Worm (Caenorhabditis elegans) whole organism, L4 larva: ENCODE measurements around the gene R155.5.

Source experiments
- D1046.2 ChIP-seq: fragments of 200-800 bp; sonication (Bioruptor generic); IDR thresholded peaks from 2 replicates; pipeline ENCODE4 v1.3.6; 2022; ENCODE audit warnings: missing genetic modification characterization, missing compliant biosample characterization
- F49E8.2 ChIP-seq: sonication (generic microtip); optimal IDR thresholded peaks from 2 replicates; lab custom pipeline; 2016; ENCODE audit warnings: missing compliant biosample characterization, mild to moderate bottlenecking, missing genetic modification characterization, borderline replicate concordance
- aha-1 ChIP-seq: fragments of 150-350 bp; peaks from one replicate; lab custom pipeline; 2014; ENCODE audit warnings: missing biosample characterization, missing genetic modification characterization
- arid-1 ChIP-seq: fragments of 200-800 bp; sonication (Bioruptor generic); conservative IDR thresholded peaks from 2 replicates; pipeline ENCODE4 v1.3.6; 2022; ENCODE audit warnings: missing genetic modification reagents, missing genetic modification characterization, missing compliant biosample characterization
- attf-4 ChIP-seq: sonication (generic microtip); optimal IDR thresholded peaks from 3 replicates; lab custom pipeline; 2017; ENCODE audit warnings: missing biosample characterization, missing genetic modification characterization
- ceh-20 ChIP-seq: fragments of 200-800 bp; sonication (Bioruptor generic); IDR thresholded peaks from 2 replicates; pipeline ENCODE4 v1.3.6; 2022; ENCODE audit warnings: missing genetic modification reagents, missing genetic modification characterization, missing compliant biosample characterization
- ceh-28 ChIP-seq: fragments of 150-350 bp; optimal IDR thresholded peaks from 2 replicates; lab custom pipeline; 2014; ENCODE audit warnings: missing biosample characterization, missing genetic modification reagents, missing genetic modification characterization
- ceh-62 ChIP-seq: sonication (generic microtip); optimal IDR thresholded peaks from 2 replicates; lab custom pipeline; 2017; ENCODE audit warnings: missing biosample characterization, missing genetic modification characterization
- ceh-82 ChIP-seq: sonication (generic microtip); optimal IDR thresholded peaks from 2 replicates; lab custom pipeline; 2017; ENCODE audit warnings: missing biosample characterization, missing genetic modification characterization
- daf-12 ChIP-seq: fragments of 150-350 bp; optimal IDR thresholded peaks from 2 replicates; lab custom pipeline; 2014; ENCODE audit warnings: missing biosample characterization, missing genetic modification reagents, missing genetic modification characterization
- dmd-9 ChIP-seq: fragments of 200-800 bp; sonication (Bioruptor generic); IDR thresholded peaks from 2 replicates; pipeline ENCODE4 v1.3.6; 2022; ENCODE audit warnings: missing genetic modification reagents, missing genetic modification characterization, missing compliant biosample characterization
- dpl-1 ChIP-seq: fragments of 150-350 bp; optimal IDR thresholded peaks from 2 replicates; lab custom pipeline; 2014; ENCODE audit warnings: missing biosample characterization, missing genetic modification reagents, missing genetic modification characterization
- dve-1 ChIP-seq: sonication (generic microtip); optimal IDR thresholded peaks from 2 replicates; lab custom pipeline; 2017; ENCODE audit warnings: antibody characterized with exemption, mild to moderate bottlenecking, missing genetic modification characterization, missing compliant biosample characterization; ENCODE audit not compliant: insufficient read depth
- fkh-10 ChIP-seq: fragments of 150-350 bp; optimal IDR thresholded peaks from 2 replicates; lab custom pipeline; 2014; ENCODE audit warnings: missing biosample characterization, missing genetic modification reagents, missing genetic modification characterization
- jun-1 ChIP-seq: fragments of 150-350 bp; optimal IDR thresholded peaks from 2 replicates; lab custom pipeline; 2014; ENCODE audit warnings: missing biosample characterization, missing genetic modification reagents, missing genetic modification characterization
- lin-15B ChIP-seq: fragments of 150-350 bp; sonication (generic microtip); optimal IDR thresholded peaks from 3 replicates; lab custom pipeline; 2014; ENCODE audit warnings: missing biosample characterization, missing genetic modification characterization
- lin-38 ChIP-seq: fragments of 200-800 bp; sonication (Bioruptor generic); IDR thresholded peaks from 2 replicates; pipeline ENCODE4 v1.3.6; 2022; ENCODE audit warnings: missing genetic modification reagents, missing genetic modification characterization, missing compliant biosample characterization
- lir-3 ChIP-seq: sonication (generic microtip); optimal IDR thresholded peaks from 2 replicates; lab custom pipeline; 2016; ENCODE audit warnings: mild to moderate bottlenecking, missing genetic modification characterization, missing compliant biosample characterization
- lsy-2 ChIP-seq, 2 experiments: fragments of 150-350 bp in 1 of 2; sonication (generic microtip) in 1 of 2; optimal IDR thresholded peaks; 2 replicates each; lab custom pipeline; 2014 to 2017; ENCODE audit warnings: missing biosample characterization in 2 of 2, missing genetic modification characterization in 2 of 2
- mdt-29 ChIP-seq: fragments of 200-800 bp; sonication (Bioruptor generic); IDR thresholded peaks from 2 replicates; pipeline ENCODE4 v1.3.6; 2022; ENCODE audit warnings: missing genetic modification reagents, missing genetic modification characterization, missing compliant biosample characterization
- mxl-3 ChIP-seq: fragments of 200-800 bp; sonication (Bioruptor generic); optimal IDR thresholded peaks from 2 replicates; lab custom pipeline; 2018; ENCODE audit warnings: mild to moderate bottlenecking, missing genetic modification characterization, missing compliant biosample characterization
- nhr-102 ChIP-seq: sonication (generic microtip); optimal IDR thresholded peaks from 2 replicates; lab custom pipeline; 2016; ENCODE audit warnings: mild to moderate bottlenecking, missing genetic modification characterization, moderate library complexity, missing compliant biosample characterization
- nhr-28 ChIP-seq: fragments of 150-350 bp; optimal IDR thresholded peaks from 2 replicates; lab custom pipeline; 2014; ENCODE audit warnings: missing biosample characterization, missing genetic modification characterization
- nhr-42 ChIP-seq: fragments of 200-800 bp; sonication (Bioruptor generic); IDR thresholded peaks from 2 replicates; pipeline ENCODE4 v1.3.6; 2022; ENCODE audit warnings: missing genetic modification characterization, missing compliant biosample characterization
- nhr-48 ChIP-seq: sonication (generic microtip); optimal IDR thresholded peaks from 2 replicates; lab custom pipeline; 2016; ENCODE audit warnings: mild to moderate bottlenecking, missing genetic modification characterization, missing compliant biosample characterization
- php-3 ChIP-seq: fragments of 200-800 bp; sonication (Bioruptor generic); IDR thresholded peaks from 2 replicates; pipeline ENCODE4 v1.3.6; 2022; ENCODE audit warnings: missing genetic modification reagents, missing genetic modification characterization, missing compliant biosample characterization
- rbr-2 ChIP-seq: sonication (generic microtip); optimal IDR thresholded peaks from 2 replicates; lab custom pipeline; 2016; ENCODE audit warnings: missing genotype, missing genetic modification characterization, missing compliant biosample characterization
- set-16 ChIP-seq: fragments of 200-800 bp; sonication (Bioruptor generic); IDR thresholded peaks from 2 replicates; pipeline ENCODE4 v1.3.6; 2022; ENCODE audit warnings: missing genetic modification reagents, missing genetic modification characterization, missing compliant biosample characterization
- skn-1 ChIP-seq: fragments of 150-350 bp; optimal IDR thresholded peaks from 2 replicates; lab custom pipeline; 2014; ENCODE audit warnings: missing biosample characterization, missing genetic modification characterization
- snpc-1.2 ChIP-seq: fragments of 200-800 bp; sonication (Bioruptor generic); IDR thresholded peaks from 2 replicates; pipeline ENCODE4 v1.3.6; 2022; ENCODE audit warnings: missing genetic modification reagents, missing genetic modification characterization, missing compliant biosample characterization
- spr-1 ChIP-seq: sonication (generic microtip); optimal IDR thresholded peaks from 2 replicates; lab custom pipeline; 2016; ENCODE audit warnings: mild to moderate bottlenecking, missing genetic modification characterization, missing compliant biosample characterization
- spr-3 ChIP-seq: fragments of 200-800 bp; sonication (Bioruptor generic); optimal IDR thresholded peaks from 2 replicates; lab custom pipeline; 2018; ENCODE audit warnings: mild to moderate bottlenecking, missing genetic modification characterization, missing compliant biosample characterization
- unc-62 ChIP-seq, 3 experiments: fragments of 150-350 bp in 1 of 3; sonication (generic microtip); optimal IDR thresholded peaks in 2 of 3; peaks in 1 of 3; 1 replicate in 1 of 3; 2 replicates in 2 of 3; lab custom pipeline; 2014 to 2017; ENCODE audit warnings: missing biosample characterization in 3 of 3, missing genetic modification characterization in 3 of 3, missing genetic modification reagents in 3 of 3, missing genotype in 1 of 3
- vab-7 ChIP-seq: fragments of 200-800 bp; sonication (Bioruptor generic); IDR thresholded peaks from 2 replicates; pipeline ENCODE4 v1.3.6; 2022; ENCODE audit warnings: missing genetic modification reagents, missing genetic modification characterization, missing compliant biosample characterization
- zfp-3 ChIP-seq: fragments of 200-800 bp; sonication (Bioruptor generic); conservative IDR thresholded peaks from 2 replicates; pipeline ENCODE4 v1.3.6; 2022; ENCODE audit warnings: missing genetic modification reagents, missing genetic modification characterization, missing compliant biosample characterization
- zip-11 ChIP-seq: fragments of 200-800 bp; sonication (Bioruptor generic); IDR thresholded peaks from 2 replicates; pipeline ENCODE4 v1.3.6; 2022; ENCODE audit warnings: missing genetic modification characterization, missing compliant biosample characterization
- ztf-11 ChIP-seq: fragments of 150-350 bp; optimal IDR thresholded peaks from 2 replicates; lab custom pipeline; 2014; ENCODE audit warnings: missing biosample characterization, missing genetic modification characterization

R155.5 gene

DNA sequence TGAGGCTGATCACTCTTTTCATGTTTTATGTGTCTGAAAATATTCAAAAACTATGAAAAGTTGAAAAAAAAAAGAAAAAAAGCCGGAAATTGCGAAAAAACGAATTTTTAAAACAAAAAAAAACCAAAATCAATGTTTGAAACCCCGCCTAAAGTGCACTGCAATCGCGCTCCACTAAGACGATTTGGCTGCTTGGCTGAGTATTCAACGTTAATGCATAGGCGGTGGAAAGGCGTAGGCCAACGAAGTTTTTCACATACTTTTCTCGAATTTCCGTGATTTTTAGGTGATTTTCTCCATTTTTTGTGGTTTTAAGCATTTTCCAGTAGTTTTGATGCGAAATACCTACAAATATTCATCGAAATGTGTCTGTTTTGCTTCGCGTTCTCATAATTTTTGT is 20.1 kb downstream of the R155.5 start, which contains the start of the genes polh-1 and rps-22 (continued):
- no peak for TF ChIP-seq F49E8.2 (tag; lab: Kevin White, UChicago)
- TF ChIP-seq skn-1 (tag; lab: Kevin White, UChicago) = no peak
- TF ChIP-seq attf-4 = no peak
- TF ChIP-seq jun-1 (tag; lab: Kevin White, UChicago) = no peak
- TF ChIP-seq ceh-82 (tag; lab: Kevin White, UChicago) = no peak
- TF ChIP-seq snpc-1.2 = no peak
- TF ChIP-seq mdt-29 (GFP tag; lab: Robert Waterston, UW) = no peak
- TF ChIP-seq vab-7 (GFP tag; lab: Robert Waterston, UW) = peak; percentile 57; the same call in 1 of the 2 replicates
- peak; percentile 92 for TF ChIP-seq dve-1 (tag; lab: Kevin White, UChicago)
- no peak for TF ChIP-seq D1046.2 (GFP tag; lab: Robert Waterston, UW)
- no peak for TF ChIP-seq ceh-28 (tag; lab: Kevin White, UChicago)
- peak; percentile 73 to 96 for TF ChIP-seq lsy-2 (tag; optimal IDR thresholded peaks at IDR 0.05; lab: Kevin White, UChicago)
- no peak for TF ChIP-seq zfp-3 (GFP tag; lab: Robert Waterston, UW)
- TF ChIP-seq dpl-1 (GFP tag; lab: Kevin White, UChicago) = peak; percentile 98
- peak; percentile 80 for TF ChIP-seq rbr-2 (tag; lab: Kevin White, UChicago)
- no peak for TF ChIP-seq nhr-48 (tag; lab: Kevin White, UChicago)
- TF ChIP-seq php-3 (GFP tag; lab: Robert Waterston, UW) = no peak
- TF ChIP-seq nhr-42 = no peak
- TF ChIP-seq mxl-3 (GFP tag; lab: Kevin White, UChicago) = no peak
- no peak for TF ChIP-seq ceh-62 (tag; lab: Kevin White, UChicago)
- TF ChIP-seq zip-11 (GFP tag; lab: Robert Waterston, UW) = no peak
- TF ChIP-seq nhr-28 = peak; percentile 87
- 0 out of 2 replicates have a peak, but pooled peaks have one; percentile 26 for TF ChIP-seq ceh-20 (GFP tag; lab: Robert Waterston, UW)
- TF ChIP-seq unc-62 (GFP tag; optimal IDR thresholded peaks at IDR 0.05 in 1 of 2; lab: Kevin White, UChicago) = peak in 1 of 2 experiments; percentile 54
- TF ChIP-seq unc-62 (tag; optimal IDR thresholded peaks at IDR 0.05; lab: Kevin White, UChicago) = no peak
- TF ChIP-seq nhr-102 = no peak
- no peak for TF ChIP-seq dmd-9 (GFP tag; lab: Robert Waterston, UW)
- TF ChIP-seq fkh-10 (GFP tag; lab: Kevin White, UChicago) = peak; percentile 66
- TF ChIP-seq lir-3 (tag; lab: Kevin White, UChicago) = no peak
- peak; percentile 67; the same call in 1 of the 2 replicates for TF ChIP-seq arid-1 (GFP tag; lab: Robert Waterston, UW)

ce11 chrIII:1949362-1949761 is 21.0 kb downstream of the R155.5 start:
- peak in 1 of 2 experiments; percentile 10 for TF ChIP-seq unc-62 (GFP tag; optimal IDR thresholded peaks at IDR 0.05 in 1 of 2; lab: Kevin White, UChicago)
- no peak for TF ChIP-seq unc-62 (tag; optimal IDR thresholded peaks at IDR 0.05; lab: Kevin White, UChicago)
- no peak for TF ChIP-seq spr-1 (tag; lab: Kevin White, UChicago)
- TF ChIP-seq lin-15B = no peak
- 0 out of 2 replicates have a peak, but pooled peaks have one; percentile 9 for TF ChIP-seq lin-38 (GFP tag; lab: Robert Waterston, UW)
- TF ChIP-seq spr-3 (GFP tag; lab: Kevin White, UChicago) = no peak

DNA sequence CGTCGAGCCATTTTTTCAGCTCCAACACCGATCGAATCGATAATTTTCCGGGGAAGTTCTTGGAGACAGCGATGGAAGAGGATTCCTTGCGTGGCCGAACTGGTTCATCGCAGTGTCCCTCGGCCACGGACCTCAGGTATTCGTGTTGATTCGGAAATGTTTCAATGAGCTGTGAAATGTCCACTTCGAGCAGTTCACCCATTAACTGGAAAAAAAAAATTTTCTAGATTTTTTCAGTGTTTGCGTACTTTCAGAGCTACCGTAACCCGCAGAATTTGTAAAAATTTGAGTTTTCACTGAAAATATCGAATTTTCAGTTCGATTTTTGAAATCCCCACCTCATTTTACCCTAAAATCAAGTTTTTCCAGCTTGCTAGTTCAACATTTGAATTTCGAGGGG is 22.5 kb downstream of the R155.5 start:
- TF ChIP-seq zip-11 (GFP tag; lab: Robert Waterston, UW) = no peak
- no peak for TF ChIP-seq ztf-11 (tag; lab: Kevin White, UChicago)
- peak; percentile 17; the same call in 1 of the 2 replicates for TF ChIP-seq set-16 (GFP tag; lab: Robert Waterston, UW)

- no peak for TF ChIP-seq daf-12 (tag; lab: Kevin White, UChicago)
- peak; percentile 99 for TF ChIP-seq aha-1 (tag; lab: Kevin White, UChicago)
- TF ChIP-seq, all 104 proteins: peak for 1
These were observed 26.8 kb downstream of the R155.5 start, which contains the start of gene F53A3.1 for ce11 chrIII:1943488-1943887. TSS of gene F53A3.1 (minus strand) at chrIII:1943637.
